Fruit fly (Drosophila melanogaster) whole organism, wandering third instar larva: ENCODE measurements around the gene Vps52.

ENCODE experiments used
- Abd-B ChIP-seq: fragments of >200 bp; optimal IDR thresholded peaks from 2 replicates; lab custom pipeline; 2017; ENCODE audit warnings: missing biosample characterization, missing genetic modification characterization
- CG32264 ChIP-seq: fragments of 200-800 bp; sonication (Bioruptor generic); optimal IDR thresholded peaks from 2 replicates; lab custom pipeline; 2016; ENCODE audit warnings: missing biosample characterization, missing genetic modification characterization
- Dfd ChIP-seq: fragments of >200 bp; optimal IDR thresholded peaks from 2 replicates; lab custom pipeline; 2017; ENCODE audit warnings: missing biosample characterization, missing genetic modification characterization
- Hnf4 ChIP-seq: fragments of 200-800 bp; sonication (Bioruptor generic); optimal IDR thresholded peaks from 2 replicates; lab custom pipeline; 2016; ENCODE audit warnings: missing biosample characterization, mild to moderate bottlenecking, missing genetic modification characterization
- OdsH ChIP-seq: fragments of 200-800 bp; sonication (Bioruptor generic); optimal IDR thresholded peaks from 2 replicates; lab custom pipeline; 2016; ENCODE audit warnings: missing biosample characterization, mild to moderate bottlenecking, missing genetic modification characterization
- br ChIP-seq: fragments of 200-800 bp; sonication (Bioruptor generic); optimal IDR thresholded peaks from 2 replicates; lab custom pipeline; 2016; ENCODE audit warnings: missing biosample characterization, missing genetic modification characterization
- dsf ChIP-seq: sonication (Bioruptor generic); optimal IDR thresholded peaks from 2 replicates; lab custom pipeline; 2016; ENCODE audit warnings: missing biosample characterization, missing genetic modification characterization, borderline replicate concordance
- h ChIP-seq: fragments of 200-800 bp; sonication (Bioruptor generic); optimal IDR thresholded peaks from 3 replicates; lab custom pipeline; 2016; ENCODE audit warnings: missing biosample characterization, mild to moderate bottlenecking, missing genetic modification characterization
- lola ChIP-seq: fragments of >200 bp; optimal IDR thresholded peaks from 2 replicates; lab custom pipeline; 2017; ENCODE audit warnings: missing biosample characterization, missing genetic modification characterization
- pan ChIP-seq: fragments of >200 bp; optimal IDR thresholded peaks from 2 replicates; lab custom pipeline; 2017
- sv ChIP-seq: fragments of 200-800 bp; sonication (Bioruptor generic); optimal IDR thresholded peaks from 3 replicates; lab custom pipeline; 2016; ENCODE audit warnings: missing biosample characterization, missing genetic modification characterization
- tai ChIP-seq: sonication (Bioruptor generic); optimal IDR thresholded peaks from 2 replicates; lab custom pipeline; 2016; ENCODE audit warnings: missing biosample characterization, missing genetic modification characterization
- usp ChIP-seq: fragments of >200 bp; optimal IDR thresholded peaks from 2 replicates; lab custom pipeline; 2017; ENCODE audit warnings: missing biosample characterization, missing genetic modification characterization

dm6 chr2L:5569503-5569902, 45.8 kb upstream of the Vps52 start:
- TF ChIP-seq usp, result no peak
- TF ChIP-seq lola (GFP tag; lab: Kevin White, UChicago), result no peak
- TF ChIP-seq Dfd (GFP tag; lab: Kevin White, UChicago), result peak; percentile 53
- no peak for TF ChIP-seq sv (GFP tag; lab: Kevin White, UChicago)
- TF ChIP-seq OdsH, result peak; percentile 23
- TF ChIP-seq dsf, result no peak
- TF ChIP-seq tai, result no peak
- no peak for TF ChIP-seq pan (lab: Kevin White, UChicago)
- peak; percentile 35 for TF ChIP-seq h
- no peak for TF ChIP-seq Hnf4 (GFP tag; lab: Kevin White, UChicago)
- no peak for TF ChIP-seq Abd-B (GFP tag; lab: Kevin White, UChicago)
- no peak for TF ChIP-seq br (GFP tag; lab: Kevin White, UChicago)
- TF ChIP-seq CG32264, result no peak
